Fruit fly (Drosophila melanogaster): ENCODE data around the gene CG14966.

The CG14966 gene

dm6 chr3L:3226458-3226783 lies 29.0 kb upstream of the CG14966 start:
- TF ChIP-seq ttk (optimal IDR thresholded peaks at IDR 0.05), result no peak
- TF ChIP-seq Sin3A (optimal IDR thresholded peaks at IDR 0.05), result no peak
- no peak for TF ChIP-seq Myc (optimal IDR thresholded peaks at IDR 0.05)
- no peak for TF ChIP-seq insv (optimal IDR thresholded peaks at IDR 0.05)
- TF ChIP-seq psq (optimal IDR thresholded peaks at IDR 0.05), result no peak
- TF ChIP-seq h (optimal IDR thresholded peaks at IDR 0.05), result no peak

- TF ChIP-seq Myc (optimal IDR thresholded peaks at IDR 0.05) (no peak), insv (optimal IDR thresholded peaks at IDR 0.05) (no peak)
These were observed 28.5 kb upstream of the CG14966 start for dm6 chr3L:3225769-3226457.

- TF ChIP-seq Myc (optimal IDR thresholded peaks at IDR 0.05), result no peak
- no peak for TF ChIP-seq insv (optimal IDR thresholded peaks at IDR 0.05)
- TF ChIP-seq psq (optimal IDR thresholded peaks at IDR 0.05), result no peak
- TF ChIP-seq h (optimal IDR thresholded peaks at IDR 0.05), result no peak
- no peak for TF ChIP-seq Sin3A (optimal IDR thresholded peaks at IDR 0.05)
- no peak for TF ChIP-seq ttk (optimal IDR thresholded peaks at IDR 0.05)
These were observed 27.6 kb upstream of the CG14966 start, which contains the start of gene Larp4B for dm6 chr3L:3224740-3225719. Larp4B (plus strand) TSS chr3L:3224838.

dm6 chr3L:3223390-3223914 lies 26.0 kb upstream of the CG14966 start:
- TF ChIP-seq h (optimal IDR thresholded peaks at IDR 0.05) (no peak), Sin3A (optimal IDR thresholded peaks at IDR 0.05) (no peak), insv (optimal IDR thresholded peaks at IDR 0.05) (no peak), Myc (optimal IDR thresholded peaks at IDR 0.05) (no peak), psq (optimal IDR thresholded peaks at IDR 0.05) (no peak), ttk (optimal IDR thresholded peaks at IDR 0.05) (no peak)

dm6 chr3L:3222643-3223389 lies 25.4 kb upstream of the CG14966 start, which contains the start of the genes RpL28 and eIF1:
RpL28 (minus strand) TSS chr3L:3222960.
eIF1 (plus strand) TSS chr3L:3223341.
- TF ChIP-seq insv (optimal IDR thresholded peaks at IDR 0.05), result no peak
- TF ChIP-seq Sin3A (optimal IDR thresholded peaks at IDR 0.05), result no peak
- no peak for TF ChIP-seq h (optimal IDR thresholded peaks at IDR 0.05)
- TF ChIP-seq Myc (optimal IDR thresholded peaks at IDR 0.05), result no peak
- TF ChIP-seq psq (optimal IDR thresholded peaks at IDR 0.05), result no peak
- no peak for TF ChIP-seq ttk (optimal IDR thresholded peaks at IDR 0.05)

- TF ChIP-seq insv (optimal IDR thresholded peaks at IDR 0.05) (no peak), Myc (optimal IDR thresholded peaks at IDR 0.05) (no peak), h (optimal IDR thresholded peaks at IDR 0.05) (no peak), Sin3A (optimal IDR thresholded peaks at IDR 0.05) (no peak), ttk (optimal IDR thresholded peaks at IDR 0.05) (no peak), psq (optimal IDR thresholded peaks at IDR 0.05) (no peak)
These were observed 21.4 kb upstream of the CG14966 start, which contains the start of the genes hob and nSMase for dm6 chr3L:3218859-3219258. hob (minus strand) TSS chr3L:3218920. nSMase (plus strand) TSS chr3L:3219156.

- TF ChIP-seq insv (optimal IDR thresholded peaks at IDR 0.05) (no peak), ttk (optimal IDR thresholded peaks at IDR 0.05) (no peak), h (optimal IDR thresholded peaks at IDR 0.05) (no peak), Myc (optimal IDR thresholded peaks at IDR 0.05) (no peak), psq (optimal IDR thresholded peaks at IDR 0.05) (no peak), Sin3A (optimal IDR thresholded peaks at IDR 0.05) (no peak)
These were observed 11.5 kb upstream of the CG14966 start, which contains the start of the genes CG32269 and CG32270 for dm6 chr3L:3208895-3209294. CG32269 (minus strand) TSS chr3L:3208985. CG32270 (minus strand) TSS chr3L:3208985.

dm6 chr3L:3206263-3206662 lies 8.8 kb upstream of the CG14966 start, which contains the start of gene CG33160:
CG33160 (minus strand) TSS chr3L:3206363.
- TF ChIP-seq Myc (optimal IDR thresholded peaks at IDR 0.05) (no peak), Sin3A (optimal IDR thresholded peaks at IDR 0.05) (no peak), ttk (optimal IDR thresholded peaks at IDR 0.05) (no peak), h (optimal IDR thresholded peaks at IDR 0.05) (no peak), psq (optimal IDR thresholded peaks at IDR 0.05) (no peak), insv (optimal IDR thresholded peaks at IDR 0.05) (no peak)

dm6 chr3L:3205349-3205748 lies 7.9 kb upstream of the CG14966 start, which contains the start of gene CG32277:
CG32277 (minus strand) TSS chr3L:3205449.
- TF ChIP-seq psq (optimal IDR thresholded peaks at IDR 0.05), result no peak
- no peak for TF ChIP-seq insv (optimal IDR thresholded peaks at IDR 0.05)
- TF ChIP-seq Sin3A (optimal IDR thresholded peaks at IDR 0.05), result no peak
- TF ChIP-seq h (optimal IDR thresholded peaks at IDR 0.05), result no peak
- no peak for TF ChIP-seq ttk (optimal IDR thresholded peaks at IDR 0.05)
- TF ChIP-seq Myc (optimal IDR thresholded peaks at IDR 0.05), result no peak

- TF ChIP-seq Sin3A (optimal IDR thresholded peaks at IDR 0.05), result no peak
- no peak for TF ChIP-seq Myc (optimal IDR thresholded peaks at IDR 0.05)
- TF ChIP-seq insv (optimal IDR thresholded peaks at IDR 0.05), result no peak
- TF ChIP-seq h (optimal IDR thresholded peaks at IDR 0.05), result no peak
- no peak for TF ChIP-seq ttk (optimal IDR thresholded peaks at IDR 0.05)
- no peak for TF ChIP-seq psq (optimal IDR thresholded peaks at IDR 0.05)
These were observed 6.9 kb upstream of the CG14966 start, which contains the start of gene CG33159 for dm6 chr3L:3204348-3204747. CG33159 (minus strand) TSS chr3L:3204448.

dm6 chr3L:3203062-3203461 lies 5.6 kb upstream of the CG14966 start, which contains the start of gene CG32271:
CG32271 (minus strand) TSS chr3L:3203162.
- TF ChIP-seq h (optimal IDR thresholded peaks at IDR 0.05) (no peak), psq (optimal IDR thresholded peaks at IDR 0.05) (no peak), Myc (optimal IDR thresholded peaks at IDR 0.05) (no peak), ttk (optimal IDR thresholded peaks at IDR 0.05) (no peak), insv (optimal IDR thresholded peaks at IDR 0.05) (no peak), Sin3A (optimal IDR thresholded peaks at IDR 0.05) (no peak)
